Worm (Caenorhabditis elegans) whole organism, L3 larva: Measurements from ENCODE around the gene blos-2.

Source experiments
- ZK546.5 ChIP-seq: sonication (generic microtip); optimal IDR thresholded peaks from 2 replicates; lab custom pipeline; 2017; ENCODE audit warnings: missing biosample characterization, missing genetic modification characterization
- ama-1 ChIP-seq: fragments of 150-350 bp; optimal IDR thresholded peaks from 2 replicates; lab custom pipeline; 2018
- elt-1 ChIP-seq: fragments of 150-350 bp; optimal IDR thresholded peaks from 2 replicates; lab custom pipeline; 2014; ENCODE audit warnings: missing biosample characterization, missing genetic modification characterization
- nhr-237 ChIP-seq: fragments of 150-350 bp; optimal IDR thresholded peaks from 2 replicates; lab custom pipeline; 2014; ENCODE audit warnings: missing biosample characterization, missing genetic modification characterization
- unc-39 ChIP-seq: sonication (generic microtip); optimal IDR thresholded peaks from 4 replicates; lab custom pipeline; 2017; ENCODE audit warnings: missing biosample characterization, missing genetic modification characterization
- unc-62 ChIP-seq: fragments of 150-350 bp; sonication (generic microtip); optimal IDR thresholded peaks from 4 replicates; lab custom pipeline; 2014; ENCODE audit warnings: missing biosample characterization, missing genetic modification reagents, missing genetic modification characterization
- zag-1 ChIP-seq: fragments of 150-350 bp; optimal IDR thresholded peaks from 2 replicates; lab custom pipeline; 2014; ENCODE audit warnings: missing biosample characterization, missing genetic modification characterization

- no peak for TF ChIP-seq unc-62 (GFP tag; lab: Kevin White, UChicago)
- no peak for TF ChIP-seq unc-39 (tag; lab: Kevin White, UChicago)
- TF ChIP-seq nhr-237 (tag; lab: Kevin White, UChicago): no peak
- TF ChIP-seq zag-1 (tag; lab: Kevin White, UChicago): no peak
- TF ChIP-seq elt-1: no peak
- TF ChIP-seq ZK546.5 (tag; lab: Kevin White, UChicago): no peak
- no peak for TF ChIP-seq ama-1 (lab: Kevin White, UChicago)
Observed at ce11 chrIV:6378398-6378797, 44.4 kb downstream of the blos-2 start.
